Fruit fly (Drosophila melanogaster) whole organism, wandering third instar larva: ENCODE measurements around the gene HDAC6.
A peak's percentile ranks its signal among the peaks of the same experiment; 100 is the strongest.

Experiments used
- CG32264 ChIP-seq: fragments of 200-800 bp; sonication (Bioruptor generic); optimal IDR thresholded peaks from 2 replicates; lab custom pipeline; 2016; ENCODE audit warnings: missing biosample characterization, missing genetic modification characterization
- CG9705 ChIP-seq: fragments of 200-800 bp; sonication (Bioruptor generic); optimal IDR thresholded peaks from 2 replicates; lab custom pipeline; 2018; ENCODE audit warnings: missing biosample characterization, mild to moderate bottlenecking, missing genetic modification characterization
- CrebA ChIP-seq: fragments of 200-800 bp; sonication (Bioruptor generic); optimal IDR thresholded peaks from 2 replicates; lab custom pipeline; 2016; ENCODE audit warnings: missing biosample characterization, mild to moderate bottlenecking, missing genetic modification characterization, borderline replicate concordance
- Dfd ChIP-seq: fragments of >200 bp; optimal IDR thresholded peaks from 2 replicates; lab custom pipeline; 2017; ENCODE audit warnings: missing biosample characterization, missing genetic modification characterization
- Dif ChIP-seq: fragments of 200-275, 200-300 bp; sonication (Bioruptor generic); optimal IDR thresholded peaks from 2 replicates; lab custom pipeline; 2018; ENCODE audit warnings: missing biosample characterization, missing genetic modification characterization; ENCODE audit not compliant: partially characterized antibody
- GATAd ChIP-seq: sonication (Bioruptor generic); optimal IDR thresholded peaks from 2 replicates; lab custom pipeline; 2016; ENCODE audit warnings: missing biosample characterization, missing genetic modification characterization
- HLH106 ChIP-seq: fragments of 200-800 bp; optimal IDR thresholded peaks from 3 replicates; lab custom pipeline; 2019; ENCODE audit warnings: missing biosample characterization, mild to moderate bottlenecking, missing genetic modification characterization, moderate library complexity
- Hnf4 ChIP-seq: fragments of 200-800 bp; sonication (Bioruptor generic); optimal IDR thresholded peaks from 2 replicates; lab custom pipeline; 2016; ENCODE audit warnings: missing biosample characterization, mild to moderate bottlenecking, missing genetic modification characterization
- Hr78 ChIP-seq: fragments of >200 bp; optimal IDR thresholded peaks from 2 replicates; lab custom pipeline; 2017; ENCODE audit warnings: missing biosample characterization, missing genetic modification characterization
- Hr83 ChIP-seq: fragments of 200-300 bp; sonication (Bioruptor generic); optimal IDR thresholded peaks from 2 replicates; lab custom pipeline; 2016; ENCODE audit warnings: missing biosample characterization, mild to moderate bottlenecking, missing genetic modification characterization, moderate library complexity; ENCODE audit not compliant: poor library complexity, severe bottlenecking
- Jra ChIP-seq: sonication (Bioruptor generic); optimal IDR thresholded peaks from 2 replicates; lab custom pipeline; 2016; ENCODE audit warnings: missing biosample characterization, missing genetic modification characterization
- Mio ChIP-seq: sonication (Bioruptor generic); optimal IDR thresholded peaks from 2 replicates; lab custom pipeline; 2016; ENCODE audit warnings: missing biosample characterization, missing genetic modification characterization
- N ChIP-seq: fragments of >200 bp; optimal IDR thresholded peaks from 2 replicates; lab custom pipeline; 2018; ENCODE audit warnings: missing biosample characterization, missing external identifiers, missing genetic modification characterization
- OdsH ChIP-seq: fragments of 200-800 bp; sonication (Bioruptor generic); optimal IDR thresholded peaks from 2 replicates; lab custom pipeline; 2016; ENCODE audit warnings: missing biosample characterization, mild to moderate bottlenecking, missing genetic modification characterization
- Rel ChIP-seq, 2 experiments: fragments of 200-800 bp; sonication (Bioruptor generic) in 1 of 2; optimal IDR thresholded peaks; 2 replicates in 1 of 2; 3 replicates in 1 of 2; lab custom pipeline; 2016 to 2019; ENCODE audit warnings: mild to moderate bottlenecking in 2 of 2, missing biosample characterization in 2 of 2, missing genetic modification characterization in 2 of 2, moderate library complexity in 1 of 2
- Sp1 ChIP-seq: fragments of 200-800 bp; sonication (Bioruptor generic); optimal IDR thresholded peaks from 3 replicates; lab custom pipeline; 2019; ENCODE audit warnings: missing biosample characterization, mild to moderate bottlenecking, missing genetic modification characterization, moderate library complexity
- Vsx2 ChIP-seq: fragments of 200-300, 225-300 bp; sonication (Bioruptor generic); optimal IDR thresholded peaks from 2 replicates; lab custom pipeline; 2018; ENCODE audit warnings: missing biosample characterization, missing genetic modification characterization; ENCODE audit not compliant: partially characterized antibody
- br ChIP-seq: fragments of 200-800 bp; sonication (Bioruptor generic); optimal IDR thresholded peaks from 2 replicates; lab custom pipeline; 2016; ENCODE audit warnings: missing biosample characterization, missing genetic modification characterization
- brk ChIP-seq: fragments of 200-800 bp; sonication (Bioruptor generic); optimal IDR thresholded peaks from 2 replicates; lab custom pipeline; 2016; ENCODE audit warnings: missing biosample characterization, mild to moderate bottlenecking, missing genetic modification characterization
- dl ChIP-seq, 2 experiments: fragments of 175-275, 200-275 bp in 1 of 2; fragments of 200-275 bp in 1 of 2; sonication (Bioruptor generic); optimal IDR thresholded peaks; lab custom pipeline; 2018; ENCODE audit warnings: mild to moderate bottlenecking in 2 of 2, missing biosample characterization in 2 of 2, missing genetic modification characterization in 2 of 2, moderate library complexity in 2 of 2; ENCODE audit not compliant: partially characterized antibody in 2 of 2, insufficient read depth in 1 of 2
- dmrt93B ChIP-seq: fragments of 200-800 bp; sonication (Bioruptor generic); optimal IDR thresholded peaks from 2 replicates; lab custom pipeline; 2018; ENCODE audit warnings: missing biosample characterization, mild to moderate bottlenecking, missing genetic modification characterization
- dsf ChIP-seq: sonication (Bioruptor generic); optimal IDR thresholded peaks from 2 replicates; lab custom pipeline; 2016; ENCODE audit warnings: missing biosample characterization, missing genetic modification characterization, borderline replicate concordance
- ey ChIP-seq: fragments of 200-800 bp; sonication (Bioruptor generic); optimal IDR thresholded peaks from 2 replicates; lab custom pipeline; 2016; ENCODE audit warnings: missing biosample characterization, missing genetic modification characterization
- foxo ChIP-seq, 2 experiments: fragments of 200-800 bp; sonication (Bioruptor generic); optimal IDR thresholded peaks; 2 replicates in 1 of 2; 3 replicates in 1 of 2; lab custom pipeline; 2016 to 2017; ENCODE audit warnings: missing biosample characterization in 2 of 2, missing genetic modification characterization in 2 of 2
- fru ChIP-seq: fragments of 200-800 bp; sonication (Bioruptor generic); optimal IDR thresholded peaks from 3 replicates; lab custom pipeline; 2016; ENCODE audit warnings: missing biosample characterization, mild to moderate bottlenecking, missing genetic modification characterization
- h ChIP-seq: fragments of 200-800 bp; sonication (Bioruptor generic); optimal IDR thresholded peaks from 3 replicates; lab custom pipeline; 2016; ENCODE audit warnings: missing biosample characterization, mild to moderate bottlenecking, missing genetic modification characterization
- jim ChIP-seq: fragments of 175-275, 200-325 bp; sonication (Bioruptor generic); optimal IDR thresholded peaks from 2 replicates; lab custom pipeline; 2016; ENCODE audit warnings: missing biosample characterization, mild to moderate bottlenecking, missing genetic modification characterization
- lola ChIP-seq: fragments of >200 bp; optimal IDR thresholded peaks from 2 replicates; lab custom pipeline; 2017; ENCODE audit warnings: missing biosample characterization, missing genetic modification characterization
- pan ChIP-seq: fragments of >200 bp; optimal IDR thresholded peaks from 2 replicates; lab custom pipeline; 2017
- psq ChIP-seq: fragments of 200-800 bp; sonication (Bioruptor generic); optimal IDR thresholded peaks from 3 replicates; lab custom pipeline; 2017; ENCODE audit warnings: missing biosample characterization, mild to moderate bottlenecking, missing genetic modification characterization, moderate library complexity
- rgr ChIP-seq: fragments of 200-800 bp; sonication (Bioruptor generic); optimal IDR thresholded peaks from 3 replicates; lab custom pipeline; 2016; ENCODE audit warnings: missing biosample characterization, mild to moderate bottlenecking, missing genetic modification characterization
- sv ChIP-seq: fragments of 200-800 bp; sonication (Bioruptor generic); optimal IDR thresholded peaks from 3 replicates; lab custom pipeline; 2016; ENCODE audit warnings: missing biosample characterization, missing genetic modification characterization
- tai ChIP-seq: sonication (Bioruptor generic); optimal IDR thresholded peaks from 2 replicates; lab custom pipeline; 2016; ENCODE audit warnings: missing biosample characterization, missing genetic modification characterization
- usp ChIP-seq: fragments of >200 bp; optimal IDR thresholded peaks from 2 replicates; lab custom pipeline; 2017; ENCODE audit warnings: missing biosample characterization, missing genetic modification characterization
- woc ChIP-seq: sonication (Bioruptor generic); optimal IDR thresholded peaks from 2 replicates; lab custom pipeline; 2016; ENCODE audit warnings: missing biosample characterization, mild to moderate bottlenecking, missing genetic modification characterization

The HDAC6 gene

DNA sequence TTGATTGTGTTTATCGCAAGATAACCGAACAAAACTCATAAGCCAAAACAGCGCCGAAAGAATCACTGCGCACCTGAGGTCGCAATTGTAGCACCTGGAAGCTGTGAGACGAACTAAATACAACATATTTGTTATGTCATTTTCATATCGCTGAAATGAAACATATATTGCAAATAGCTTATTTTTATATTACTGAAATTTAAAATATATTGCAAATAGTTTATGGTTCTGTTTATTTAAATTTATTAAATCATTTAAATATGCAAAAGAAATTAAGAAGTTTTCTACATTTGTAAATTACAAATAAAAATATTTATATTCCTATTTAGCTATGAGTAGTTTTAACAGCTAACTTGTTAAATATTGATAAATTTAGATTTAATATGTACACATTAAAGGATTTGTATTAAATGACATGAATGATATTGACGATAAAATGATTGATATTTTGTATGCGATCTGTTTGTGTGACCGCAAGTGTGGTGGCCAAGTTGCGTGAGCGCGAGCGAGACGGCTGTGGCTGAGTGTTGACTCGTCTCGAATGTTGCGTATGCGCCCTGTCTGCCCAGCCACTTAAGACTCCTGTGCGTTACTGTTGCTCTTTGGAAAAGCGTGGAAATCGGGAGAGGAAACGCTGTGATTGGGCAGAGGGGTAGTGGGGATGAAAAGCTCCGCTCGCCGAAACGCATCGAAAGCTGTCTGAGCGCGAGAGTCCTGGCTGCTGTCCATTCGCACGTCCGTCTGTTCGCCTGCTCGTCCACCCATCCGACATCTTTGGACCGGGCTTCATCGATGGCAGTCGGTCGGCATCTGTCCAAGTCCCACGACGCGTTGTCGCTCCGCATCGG is 35.9 kb upstream of the HDAC6 start, which contains the start of gene gce:
gce (plus strand) TSS at position 798 of the 848 bp plus-strand sequence.
- TF ChIP-seq Dif (GFP tag; lab: Kevin White, UChicago) (peak; percentile 1), CG9705 (GFP tag; lab: Kevin White, UChicago) (no peak), tai (GFP tag; lab: Kevin White, UChicago) (no peak), foxo (GFP tag; optimal IDR thresholded peaks at IDR 0.05; lab: Kevin White, UChicago) (peak in 1 of 2 experiments; percentile 46), Rel (GFP tag; optimal IDR thresholded peaks at IDR 0.05; lab: Kevin White, UChicago) (no peak), Rel (tag; optimal IDR thresholded peaks at IDR 0.05; lab: Kevin White, UChicago) (no peak), usp (GFP tag; lab: Kevin White, UChicago) (no peak), psq (GFP tag; lab: Kevin White, UChicago) (peak; percentile 6), Hr83 (GFP tag; lab: Kevin White, UChicago) (no peak), CrebA (GFP tag; lab: Kevin White, UChicago) (no peak), OdsH (GFP tag; lab: Kevin White, UChicago) (peak; percentile 20), Hnf4 (GFP tag; lab: Kevin White, UChicago) (no peak), Sp1 (peak; percentile 52), HLH106 (peak; percentile 42), sv (GFP tag; lab: Kevin White, UChicago) (peak; percentile 10), CG32264 (GFP tag; lab: Kevin White, UChicago) (no peak), rgr (GFP tag; lab: Kevin White, UChicago) (peak; percentile 33), lola (no peak), brk (no peak)

DNA sequence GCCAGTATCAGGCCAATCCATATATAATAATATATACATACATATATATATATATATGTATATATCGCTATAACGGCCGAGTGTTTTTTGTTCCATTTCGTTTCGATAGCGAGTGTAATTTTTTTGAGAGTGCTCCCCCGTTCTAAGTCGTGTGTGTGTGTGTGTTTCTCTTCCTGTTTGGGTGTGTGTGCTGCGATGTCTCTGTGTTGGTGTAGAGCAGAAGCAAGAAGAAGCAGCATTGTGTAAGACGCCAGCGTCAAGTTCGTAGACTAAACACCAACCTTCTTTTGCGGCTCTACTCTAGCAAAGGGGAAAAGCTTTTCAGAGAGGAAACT is 35.2 kb upstream of the HDAC6 start:
- TF ChIP-seq brk = no peak
- no peak for TF ChIP-seq tai (GFP tag; lab: Kevin White, UChicago)
- no peak for TF ChIP-seq jim
- no peak for TF ChIP-seq Rel (GFP tag; optimal IDR thresholded peaks at IDR 0.05; lab: Kevin White, UChicago)
- peak; percentile 97 for TF ChIP-seq Rel (tag; optimal IDR thresholded peaks at IDR 0.05; lab: Kevin White, UChicago)

DNA sequence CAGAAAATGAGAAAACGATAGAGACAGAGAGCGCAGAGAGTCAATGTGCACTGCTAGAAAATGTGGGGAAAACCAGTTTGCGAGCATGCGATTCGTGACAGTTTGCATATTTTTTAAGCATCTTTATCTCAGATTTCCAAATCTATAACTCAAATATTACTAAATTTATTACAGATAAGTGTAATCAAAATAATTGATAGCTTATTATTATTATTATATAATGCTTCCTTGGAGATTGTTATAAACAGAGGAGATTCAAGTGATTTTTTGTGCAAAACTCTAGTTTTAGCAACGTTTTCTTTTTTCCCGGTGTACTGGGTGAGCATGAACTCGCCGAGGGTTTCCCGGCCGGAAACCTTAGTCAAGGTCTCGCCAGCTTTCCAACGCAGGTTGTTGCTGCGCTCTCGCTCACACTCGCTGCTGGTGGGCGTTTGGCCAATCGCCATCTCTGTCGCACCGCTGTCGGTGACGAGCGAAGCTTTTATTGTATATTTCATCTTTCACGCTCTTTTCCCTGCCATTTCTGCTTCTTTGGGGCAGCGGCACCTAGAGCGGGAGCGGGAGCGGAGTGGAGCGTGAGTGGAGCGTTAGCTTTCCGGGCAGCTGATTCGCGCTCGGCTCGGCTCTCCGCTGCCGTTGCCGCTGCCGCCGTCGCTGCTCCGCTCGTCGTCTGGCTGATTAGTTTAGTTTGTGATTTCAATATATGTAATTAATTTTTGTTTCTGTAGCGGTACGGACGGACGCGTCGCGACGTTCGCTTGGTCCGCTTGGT is 34.6 kb upstream of the HDAC6 start:
- TF ChIP-seq N (GFP tag; lab: Kevin White, UChicago) (no peak), pan (lab: Kevin White, UChicago) (no peak), dsf (GFP tag; lab: Kevin White, UChicago) (no peak), Hr78 (GFP tag; lab: Kevin White, UChicago) (no peak), Jra (no peak), sv (GFP tag; lab: Kevin White, UChicago) (peak; percentile 95), woc (GFP tag; lab: Kevin White, UChicago) (peak; percentile 29), GATAd (no peak), rgr (GFP tag; lab: Kevin White, UChicago) (peak; percentile 88), dmrt93B (peak; percentile 89), usp (GFP tag; lab: Kevin White, UChicago) (no peak), br (GFP tag; lab: Kevin White, UChicago) (peak; percentile 50), Hnf4 (GFP tag; lab: Kevin White, UChicago) (peak; percentile 49), Sp1 (peak; percentile 90), Dfd (GFP tag; lab: Kevin White, UChicago) (no peak), foxo (GFP tag; optimal IDR thresholded peaks at IDR 0.05; lab: Kevin White, UChicago) (peak in 1 of 2 experiments; percentile 92), Vsx2 (GFP tag; lab: Kevin White, UChicago) (no peak), psq (GFP tag; lab: Kevin White, UChicago) (peak; percentile 82), Hr83 (GFP tag; lab: Kevin White, UChicago) (no peak), Mio (GFP tag; lab: Kevin White, UChicago) (no peak), h (GFP tag; lab: Kevin White, UChicago) (peak; percentile 75), brk (peak; percentile 64), CG9705 (GFP tag; lab: Kevin White, UChicago) (peak; percentile 74), jim (no peak), ey (GFP tag; lab: Kevin White, UChicago) (peak; percentile 74), dl (GFP tag; optimal IDR thresholded peaks at IDR 0.05; lab: Kevin White, UChicago; ENCODE audit: insufficient read depth in 1 of 2, partially characterized antibody in 2 of 2) (peak; percentile 4 to 49), Rel (GFP tag; optimal IDR thresholded peaks at IDR 0.05; lab: Kevin White, UChicago) (no peak), Rel (tag; optimal IDR thresholded peaks at IDR 0.05; lab: Kevin White, UChicago) (peak; percentile 92), Dif (GFP tag; lab: Kevin White, UChicago) (peak; percentile 46), HLH106 (peak; percentile 93), tai (GFP tag; lab: Kevin White, UChicago) (no peak), fru (GFP tag; lab: Kevin White, UChicago) (peak; percentile 77), OdsH (GFP tag; lab: Kevin White, UChicago) (peak; percentile 87)
- TF ChIP-seq, all 38 proteins: peak for 19
